Worm (Caenorhabditis elegans) whole organism, L4 larva: ENCODE measurements around the gene Y38E10A.8.

Experiments
- aly-2 ChIP-seq: sonication (generic microtip); optimal IDR thresholded peaks from 2 replicates; lab custom pipeline; 2018; ENCODE audit warnings: missing biosample characterization, missing genetic modification characterization
- arid-1 ChIP-seq: fragments of 200-800 bp; sonication (Bioruptor generic); conservative IDR thresholded peaks from 2 replicates; pipeline ENCODE4 v1.3.6; 2022; ENCODE audit warnings: missing genetic modification reagents, missing genetic modification characterization, missing compliant biosample characterization
- ceh-82 ChIP-seq: sonication (generic microtip); optimal IDR thresholded peaks from 2 replicates; lab custom pipeline; 2017; ENCODE audit warnings: missing biosample characterization, missing genetic modification characterization
- ces-1 ChIP-seq: fragments of 150-350 bp; sonication (generic microtip); optimal IDR thresholded peaks from 4 replicates; lab custom pipeline; 2014; ENCODE audit warnings: missing biosample characterization, missing genetic modification reagents, missing genetic modification characterization
- hlh-30 ChIP-seq: sonication (generic microtip); optimal IDR thresholded peaks from 2 replicates; lab custom pipeline; 2017; ENCODE audit warnings: antibody characterized with exemption, mild to moderate bottlenecking, missing genetic modification characterization, missing compliant biosample characterization; ENCODE audit not compliant: insufficient read depth
- nhr-11 ChIP-seq: fragments of 150-350 bp; optimal IDR thresholded peaks from 2 replicates; lab custom pipeline; 2014; ENCODE audit warnings: missing biosample characterization, missing genetic modification characterization
- nhr-237 ChIP-seq: sonication (generic microtip); optimal IDR thresholded peaks from 2 replicates; lab custom pipeline; 2017; ENCODE audit warnings: missing biosample characterization, missing genetic modification characterization
- rbr-2 ChIP-seq: sonication (generic microtip); optimal IDR thresholded peaks from 2 replicates; lab custom pipeline; 2016; ENCODE audit warnings: missing genotype, missing genetic modification characterization, missing compliant biosample characterization
- unc-130 ChIP-seq: sonication (generic microtip); optimal IDR thresholded peaks from 2 replicates; lab custom pipeline; 2016; ENCODE audit warnings: missing genetic modification reagents, missing genetic modification characterization, missing compliant biosample characterization

- TF ChIP-seq unc-130: no peak
- TF ChIP-seq arid-1 (GFP tag; lab: Robert Waterston, UW): no peak
- no peak for TF ChIP-seq ceh-82 (tag; lab: Kevin White, UChicago)
- TF ChIP-seq nhr-237 (tag; lab: Kevin White, UChicago): no peak
- no peak for TF ChIP-seq aly-2
- TF ChIP-seq nhr-11 (tag; lab: Kevin White, UChicago): no peak
- TF ChIP-seq hlh-30 (tag; lab: Kevin White, UChicago): no peak
- TF ChIP-seq ces-1 (GFP tag; lab: Kevin White, UChicago): no peak
- no peak for TF ChIP-seq rbr-2 (tag; lab: Kevin White, UChicago)
Measured at ce11 chrII:12608653-12609052, 1.7 kb downstream of the Y38E10A.8 start, which contains the start of gene Y38E10A.9.
